Fruit fly (Drosophila melanogaster) whole organism, pupa: ENCODE data around the gene Hsp67Ba.

Experiments used
- CG10348 ChIP-seq: fragments of 200-800 bp; sonication (Bioruptor generic); IDR thresholded peaks from 2 replicates; pipeline ENCODE4 v1.3.6; 2022; ENCODE audit warnings: missing biosample characterization, missing genetic modification characterization
- CG12605 ChIP-seq: fragments of 200-800 bp; sonication (Bioruptor generic); IDR thresholded peaks from 2 replicates; pipeline ENCODE4 v1.3.6; 2022; ENCODE audit warnings: missing biosample characterization, missing genetic modification characterization
- CG13204 ChIP-seq: fragments of 200-800 bp; sonication (Bioruptor generic); optimal IDR thresholded peaks from 2 replicates; lab custom pipeline; 2018; ENCODE audit warnings: missing biosample characterization, mild to moderate bottlenecking, missing genetic modification characterization, moderate library complexity
- CG14655 ChIP-seq: fragments of 200-800 bp; sonication (Bioruptor generic); optimal IDR thresholded peaks from 3 replicates; lab custom pipeline; 2017; ENCODE audit warnings: mild to moderate bottlenecking, missing biosample characterization, missing genetic modification reagents, missing genetic modification characterization
- CG15710 ChIP-seq: fragments of 200-800 bp; sonication (Bioruptor generic); optimal IDR thresholded peaks from 2 replicates; lab custom pipeline; 2018; ENCODE audit warnings: missing biosample characterization, mild to moderate bottlenecking, missing genetic modification characterization, moderate library complexity
- CG17806 ChIP-seq: fragments of 200-800 bp; sonication (Bioruptor generic); optimal IDR thresholded peaks from 2 replicates; lab custom pipeline; 2018; ENCODE audit warnings: missing biosample characterization, mild to moderate bottlenecking, missing genetic modification characterization, moderate library complexity
- CG32121 ChIP-seq: fragments of 200-800 bp; sonication (Bioruptor generic); IDR thresholded peaks from 2 replicates; pipeline ENCODE4 v1.3.6; 2022; ENCODE audit warnings: missing biosample characterization, missing genetic modification characterization
- CG34367 ChIP-seq: fragments of 200-800 bp; sonication (Bioruptor generic); optimal IDR thresholded peaks from 2 replicates; lab custom pipeline; 2018; ENCODE audit warnings: missing biosample characterization, mild to moderate bottlenecking, missing genetic modification characterization
- CG4496 ChIP-seq: fragments of 200-800 bp; sonication (Bioruptor generic); IDR thresholded peaks from 3 replicates; pipeline ENCODE4 v1.3.6; 2022; ENCODE audit warnings: missing biosample characterization, missing genetic modification characterization
- CG8159 ChIP-seq: fragments of 200-800 bp; sonication (Bioruptor generic); optimal IDR thresholded peaks from 3 replicates; lab custom pipeline; 2018; ENCODE audit warnings: missing biosample characterization, mild to moderate bottlenecking, missing genetic modification characterization, moderate library complexity
- CG8301 ChIP-seq: fragments of 200-800 bp; sonication (Bioruptor generic); optimal IDR thresholded peaks from 2 replicates; lab custom pipeline; 2018; ENCODE audit warnings: missing biosample characterization, mild to moderate bottlenecking, missing genetic modification characterization
- CG9948 ChIP-seq: fragments of 200-800 bp; sonication (Bioruptor generic); optimal IDR thresholded peaks from 2 replicates; lab custom pipeline; 2018; ENCODE audit warnings: missing biosample characterization, mild to moderate bottlenecking, missing genetic modification characterization, moderate library complexity
- D1 ChIP-seq: fragments of 200-800 bp; sonication (Bioruptor generic); optimal IDR thresholded peaks from 2 replicates; lab custom pipeline; 2018; ENCODE audit warnings: missing biosample characterization, mild to moderate bottlenecking, missing genetic modification characterization, moderate library complexity
- EcR ChIP-seq: fragments of 200-800 bp; sonication (Bioruptor generic); optimal IDR thresholded peaks from 3 replicates; lab custom pipeline; 2019; ENCODE audit warnings: missing biosample characterization, missing genetic modification characterization, mild to moderate bottlenecking, moderate library complexity, missing genetic modification reagents
- Ets98B ChIP-seq: fragments of 200-800 bp; sonication (Bioruptor generic); IDR thresholded peaks from 2 replicates; pipeline ENCODE4 v1.3.6; 2022; ENCODE audit warnings: missing biosample characterization, missing genetic modification characterization
- Pif1A ChIP-seq: fragments of 200-800 bp; sonication (Bioruptor generic); optimal IDR thresholded peaks from 3 replicates; lab custom pipeline; 2016; ENCODE audit warnings: missing biosample characterization, missing genetic modification characterization
- Pif1B ChIP-seq: fragments of 200-800 bp; sonication (Bioruptor generic); optimal IDR thresholded peaks from 3 replicates; lab custom pipeline; 2016; ENCODE audit warnings: missing biosample characterization, missing genetic modification characterization
- Snoo ChIP-seq: fragments of 200-800 bp; sonication (Bioruptor generic); optimal IDR thresholded peaks from 3 replicates; lab custom pipeline; 2017; ENCODE audit warnings: missing biosample characterization, mild to moderate bottlenecking, missing genetic modification characterization, inconsistent platforms
- fd96Ca ChIP-seq: fragments of 200-800 bp; sonication (Bioruptor generic); IDR thresholded peaks from 3 replicates; pipeline ENCODE4 v1.3.6; 2022; ENCODE audit warnings: missing biosample characterization, missing genetic modification characterization
- gl ChIP-seq: fragments of 200-800 bp; sonication (Bioruptor generic); optimal IDR thresholded peaks from 2 replicates; lab custom pipeline; 2018; ENCODE audit warnings: missing biosample characterization, mild to moderate bottlenecking, missing genetic modification characterization
- rn ChIP-seq: fragments of 200-800 bp; sonication (Bioruptor generic); IDR thresholded peaks from 2 replicates; pipeline ENCODE4 v1.3.6; 2022; ENCODE audit warnings: missing biosample characterization, missing genetic modification characterization

Hsp67Ba gene

dm6 chr3L:9398435-9398981, 19.2 kb upstream of the Hsp67Ba start:
- TF ChIP-seq EcR (GFP tag; lab: Kevin White, UChicago): peak; percentile 86
- TF ChIP-seq CG8159: peak; percentile 20
- TF ChIP-seq Ets98B: 0 out of 2 replicates have a peak, but pooled peaks have one; percentile 46
- TF ChIP-seq fd96Ca (GFP tag; lab: Robert Waterston, UW): no peak; the same call in 2 of the 3 replicates
- TF ChIP-seq Pif1B (GFP tag; lab: Kevin White, UChicago): no peak
- peak; percentile 3 for TF ChIP-seq D1
- peak; percentile 1 for TF ChIP-seq CG17806
- no peak for TF ChIP-seq CG13204 (GFP tag; lab: Kevin White, UChicago)
- no peak for TF ChIP-seq CG14655 (GFP tag; lab: Kevin White, UChicago)
- TF ChIP-seq CG34367: no peak
- peak; percentile 50; the same call in 1 of the 3 replicates for TF ChIP-seq CG4496 (GFP tag; lab: Robert Waterston, UW)
- TF ChIP-seq CG9948: peak; percentile 17
- no peak for TF ChIP-seq rn (GFP tag; lab: Robert Waterston, UW)
- no peak for TF ChIP-seq gl (tag; lab: Kevin White, UChicago)
- peak; percentile 35; the same call in 1 of the 2 replicates for TF ChIP-seq CG32121
- no peak for TF ChIP-seq CG8301
- no peak for TF ChIP-seq Pif1A (GFP tag; lab: Kevin White, UChicago)
- 0 out of 2 replicates have a peak, but pooled peaks have one; percentile 46 for TF ChIP-seq CG12605 (GFP tag; lab: Robert Waterston, UW)
- TF ChIP-seq Snoo: peak; percentile 29
- TF ChIP-seq CG10348 (GFP tag; lab: Robert Waterston, UW): no peak
- TF ChIP-seq CG15710 (tag; lab: Kevin White, UChicago): peak; percentile 9

dm6 chr3L:9398028-9398427, 18.7 kb upstream of the Hsp67Ba start:
- TF ChIP-seq Pif1A (GFP tag; lab: Kevin White, UChicago) (no peak), gl (tag; lab: Kevin White, UChicago) (no peak), Ets98B (no peak), CG9948 (no peak), CG8301 (no peak), CG10348 (GFP tag; lab: Robert Waterston, UW) (no peak), CG8159 (no peak), CG34367 (no peak), fd96Ca (GFP tag; lab: Robert Waterston, UW) (no peak), CG15710 (tag; lab: Kevin White, UChicago) (no peak), Snoo (no peak), D1 (no peak), CG4496 (GFP tag; lab: Robert Waterston, UW) (no peak), CG14655 (GFP tag; lab: Kevin White, UChicago) (no peak), CG17806 (no peak), CG13204 (GFP tag; lab: Kevin White, UChicago) (no peak), CG12605 (GFP tag; lab: Robert Waterston, UW) (no peak)

- TF ChIP-seq Pif1B (GFP tag; lab: Kevin White, UChicago): peak; percentile 12
- TF ChIP-seq CG4496 (GFP tag; lab: Robert Waterston, UW): peak; percentile 54; the same call in 1 of the 3 replicates
- peak; percentile 22 for TF ChIP-seq CG14655 (GFP tag; lab: Kevin White, UChicago)
- TF ChIP-seq fd96Ca (GFP tag; lab: Robert Waterston, UW): no peak
- TF ChIP-seq D1: no peak
- TF ChIP-seq Pif1A (GFP tag; lab: Kevin White, UChicago): peak; percentile 29
- no peak for TF ChIP-seq CG9948
- peak; percentile 49 for TF ChIP-seq gl (tag; lab: Kevin White, UChicago)
- TF ChIP-seq CG32121: peak; percentile 51; the same call in 1 of the 2 replicates
These were observed 17.8 kb upstream of the Hsp67Ba start for dm6 chr3L:9397156-9397555.

- no peak for TF ChIP-seq Pif1A (GFP tag; lab: Kevin White, UChicago)
- TF ChIP-seq CG12605 (GFP tag; lab: Robert Waterston, UW): peak; percentile 30; the same call in 1 of the 2 replicates
- TF ChIP-seq CG32121: no peak
- no peak for TF ChIP-seq D1
- no peak for TF ChIP-seq Ets98B
- TF ChIP-seq EcR (GFP tag; lab: Kevin White, UChicago): peak; percentile 33
- TF ChIP-seq CG14655 (GFP tag; lab: Kevin White, UChicago): no peak
- no peak for TF ChIP-seq CG8159
- TF ChIP-seq Pif1B (GFP tag; lab: Kevin White, UChicago): no peak
- no peak for TF ChIP-seq CG34367
- no peak for TF ChIP-seq CG9948
- no peak for TF ChIP-seq CG8301
- TF ChIP-seq rn (GFP tag; lab: Robert Waterston, UW): no peak
- no peak for TF ChIP-seq CG15710 (tag; lab: Kevin White, UChicago)
- no peak for TF ChIP-seq fd96Ca (GFP tag; lab: Robert Waterston, UW)
These were observed 17.4 kb upstream of the Hsp67Ba start for dm6 chr3L:9396704-9397103.

dm6 chr3L:9396038-9396437, 16.7 kb upstream of the Hsp67Ba start:
- TF ChIP-seq fd96Ca (GFP tag; lab: Robert Waterston, UW) (no peak), CG8301 (no peak), CG10348 (GFP tag; lab: Robert Waterston, UW) (no peak), CG12605 (GFP tag; lab: Robert Waterston, UW) (no peak)

dm6 chr3L:9391340-9391980, 12.1 kb upstream of the Hsp67Ba start:
- TF ChIP-seq D1 (no peak), fd96Ca (GFP tag; lab: Robert Waterston, UW) (no peak), EcR (GFP tag; lab: Kevin White, UChicago) (peak; percentile 33), CG15710 (tag; lab: Kevin White, UChicago) (no peak), gl (tag; lab: Kevin White, UChicago) (no peak), CG8301 (no peak), CG32121 (no peak)
